Worm (Caenorhabditis elegans): Measurements from ENCODE around the gene spp-3.

Gene spp-3

ce11 chrX:7334302-7334724 is 19.2 kb upstream of the spp-3 start, which contains the start of gene epg-7 (continued):
- peak; percentile 78 for TF ChIP-seq ceh-39 (tag; optimal IDR thresholded peaks at IDR 0.05)
- TF ChIP-seq mep-1 (tag; optimal IDR thresholded peaks at IDR 0.05) = peak; percentile 84
- TF ChIP-seq ces-1 (GFP tag; optimal IDR thresholded peaks at IDR 0.05) = peak; percentile 67
- no peak for TF ChIP-seq M03D4.4 (tag; optimal IDR thresholded peaks at IDR 0.05)
- TF ChIP-seq nhr-28 (tag; optimal IDR thresholded peaks at IDR 0.05) = no peak

DNA sequence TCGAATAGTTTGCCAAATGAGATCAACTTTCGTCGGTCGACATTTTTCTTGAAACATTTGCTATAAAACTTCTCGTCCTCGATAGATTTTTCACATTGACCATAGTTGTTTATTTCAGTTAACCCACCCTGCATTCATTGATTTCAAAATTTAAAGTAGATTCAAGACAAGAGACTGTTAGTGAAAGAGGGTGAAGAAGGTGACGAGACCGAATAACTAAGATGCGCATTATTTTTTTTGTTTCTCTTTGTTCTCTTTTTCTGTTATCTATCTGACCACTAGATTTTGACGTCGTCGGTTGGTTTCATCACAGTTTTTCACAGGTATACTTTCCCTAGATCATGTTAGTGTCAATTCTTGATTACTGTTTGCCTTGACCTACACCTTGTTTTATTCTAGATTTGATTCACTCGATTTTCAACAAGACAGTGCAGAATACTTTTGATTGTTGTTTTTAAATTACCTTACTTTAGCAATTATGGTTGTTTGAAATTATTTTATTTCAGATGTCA is 15.6 kb upstream of the spp-3 start, which contains the start of gene ttr-30:
ttr-30 (plus strand) TSS at position 265 of the 512 bp plus-strand sequence.
- TF ChIP-seq elt-1 (tag; optimal IDR thresholded peaks at IDR 0.05; ENCODE audit: borderline replicate concordance, insufficient read depth) (no peak), mep-1 (tag; optimal IDR thresholded peaks at IDR 0.05) (no peak), mls-2 (tag; optimal IDR thresholded peaks at IDR 0.05) (no peak), mab-5 (tag; optimal IDR thresholded peaks at IDR 0.05) (no peak), unc-39 (tag; optimal IDR thresholded peaks at IDR 0.05) (no peak), zip-8 (tag; optimal IDR thresholded peaks at IDR 0.05) (no peak), bed-3 (GFP tag; optimal IDR thresholded peaks at IDR 0.05) (no peak), M03D4.4 (tag; optimal IDR thresholded peaks at IDR 0.05) (no peak), nhr-237 (tag; optimal IDR thresholded peaks at IDR 0.05) (no peak), ceh-43 (GFP tag; optimal IDR thresholded peaks at IDR 0.05) (no peak), nhr-2 (tag; optimal IDR thresholded peaks at IDR 0.05) (no peak)

DNA sequence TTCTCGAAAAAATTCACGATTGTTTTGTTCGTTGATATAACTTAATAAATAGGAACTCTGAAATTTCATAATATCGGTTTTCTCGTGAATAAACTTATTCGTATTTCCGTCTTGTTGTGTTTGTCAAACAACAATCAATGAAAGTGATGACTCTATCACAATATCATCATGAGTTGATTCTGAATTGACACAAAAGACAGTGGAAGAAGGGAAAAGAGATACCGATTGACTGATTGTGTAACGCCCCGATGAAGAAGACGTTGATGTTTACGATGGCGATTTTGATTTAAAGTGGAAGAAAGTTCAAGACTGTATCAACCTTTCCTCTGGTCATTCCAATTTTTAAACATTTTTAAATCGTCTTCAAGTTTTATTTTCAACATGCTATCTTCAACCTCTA is 14.4 kb upstream of the spp-3 start, which contains the start of gene ttr-59:
ttr-59 (plus strand) TSS at position 218 of the 400 bp plus-strand sequence.
- no peak for TF ChIP-seq bed-3 (GFP tag; optimal IDR thresholded peaks at IDR 0.05)
- TF ChIP-seq unc-62 (GFP tag; optimal IDR thresholded peaks at IDR 0.05) = peak; percentile 23

- no peak for TF ChIP-seq blmp-1 (tag; optimal IDR thresholded peaks at IDR 0.05)
- peak; percentile 83 for TF ChIP-seq ces-1 (GFP tag; optimal IDR thresholded peaks at IDR 0.05)
- TF ChIP-seq sptf-1 (tag; optimal IDR thresholded peaks at IDR 0.05) = no peak
- TF ChIP-seq lsy-2 (tag; optimal IDR thresholded peaks at IDR 0.05) = no peak
- TF ChIP-seq nhr-237 (tag; optimal IDR thresholded peaks at IDR 0.05) = no peak
- TF ChIP-seq unc-120 (tag; optimal IDR thresholded peaks at IDR 0.05; ENCODE audit: poor library complexity, severe bottlenecking) = no peak
These were observed 13.0 kb upstream of the spp-3 start for ce11 chrX:7328065-7328564.

DNA sequence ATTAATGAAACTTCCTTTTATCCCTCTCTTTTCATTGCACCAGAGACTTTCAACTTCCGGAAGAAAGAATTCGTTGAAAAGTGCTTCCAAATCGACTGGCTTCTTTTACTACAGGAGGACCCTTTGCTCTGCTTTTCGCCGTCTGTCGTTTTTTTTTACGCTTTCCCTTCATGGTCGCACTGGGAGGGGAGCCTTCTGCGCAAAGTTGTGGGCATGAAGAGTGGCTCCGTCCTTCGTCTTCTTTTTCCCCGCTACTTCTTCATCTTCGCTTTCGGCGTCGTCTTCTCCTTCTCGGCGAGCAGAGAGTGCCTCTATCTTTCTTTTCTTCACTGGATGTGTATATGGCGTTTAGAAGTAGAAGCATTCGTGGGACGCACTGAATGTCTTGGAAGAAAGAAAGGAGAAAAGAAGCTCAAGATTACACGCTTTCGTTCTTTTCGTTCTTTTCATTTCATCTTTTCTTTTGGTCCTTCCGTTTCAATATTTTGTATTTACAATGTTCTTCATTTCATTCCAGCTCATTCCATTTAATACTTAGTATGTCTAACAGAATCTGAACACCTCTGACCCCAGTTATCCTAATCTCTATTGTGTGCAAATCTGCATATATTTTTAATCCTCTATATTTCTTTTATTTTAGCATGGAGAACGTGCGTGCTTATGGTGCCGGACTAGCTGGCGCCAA is 12.0 kb upstream of the spp-3 start, which contains the start of gene sng-1:
sng-1 (plus strand) TSS at position 635 of the 685 bp plus-strand sequence.
- peak; percentile 35 for TF ChIP-seq ces-1 (GFP tag; optimal IDR thresholded peaks at IDR 0.05)
- TF ChIP-seq mab-5 (tag; optimal IDR thresholded peaks at IDR 0.05) = no peak

DNA sequence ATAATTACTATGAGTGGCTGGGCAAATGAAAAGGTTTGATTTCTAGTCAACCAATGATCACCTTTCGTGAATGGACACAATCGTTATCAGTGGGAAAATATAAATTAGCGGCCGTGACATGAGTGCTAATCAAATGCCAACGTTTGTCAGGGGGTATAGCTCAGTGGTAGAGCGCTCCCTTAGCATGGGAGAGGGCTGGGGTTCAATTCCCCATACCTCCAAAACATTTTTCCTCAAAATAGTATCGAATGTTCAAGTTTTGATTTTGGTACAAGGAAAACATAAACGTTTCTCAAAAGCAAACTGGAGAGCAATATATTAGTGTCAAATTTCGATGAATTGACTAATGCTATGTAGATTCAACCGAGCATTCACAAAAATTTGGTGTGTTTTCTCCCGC is 8.5 kb upstream of the spp-3 start:
- TF ChIP-seq elt-3 (tag; optimal IDR thresholded peaks at IDR 0.05) (no peak), unc-120 (tag; optimal IDR thresholded peaks at IDR 0.05; ENCODE audit: poor library complexity, severe bottlenecking) (no peak), mls-2 (tag; optimal IDR thresholded peaks at IDR 0.05) (no peak), mep-1 (tag; optimal IDR thresholded peaks at IDR 0.05) (no peak), pha-4 (tag; optimal IDR thresholded peaks at IDR 0.05) (no peak), unc-62 (GFP tag; optimal IDR thresholded peaks at IDR 0.05) (no peak), sptf-1 (tag; optimal IDR thresholded peaks at IDR 0.05) (peak; percentile 65), nhr-237 (tag; optimal IDR thresholded peaks at IDR 0.05) (no peak)

DNA sequence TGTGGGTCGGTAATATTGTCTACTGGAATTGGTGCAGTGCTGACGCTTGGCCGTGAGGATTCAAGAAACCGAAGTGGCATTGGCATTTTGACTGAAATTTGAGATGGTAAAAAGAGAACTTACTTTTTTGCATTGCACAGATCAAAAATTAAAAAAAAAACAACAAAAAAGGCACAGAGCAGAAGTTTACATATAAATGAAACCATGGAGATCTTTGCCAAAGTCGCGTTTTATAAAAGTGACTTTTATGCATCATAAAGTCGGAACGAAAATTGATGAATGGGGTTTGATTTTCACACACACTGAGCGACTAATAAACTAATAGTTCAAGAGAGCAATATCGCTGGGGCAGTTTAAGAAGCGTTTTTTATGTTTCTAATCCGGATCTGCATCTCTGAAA is 7.2 kb upstream of the spp-3 start, which contains the start of gene T08A9.13:
T08A9.13 (minus strand) TSS at position 101 of the 400 bp plus-strand sequence.
- no peak for TF ChIP-seq unc-39 (tag; optimal IDR thresholded peaks at IDR 0.05)

ce11 chrX:7320115-7320711 is 5.1 kb upstream of the spp-3 start, which contains the start of gene spp-5:
TSS of gene spp-5 (minus strand) at chrX:7320354.
- TF ChIP-seq pha-4 (tag; optimal IDR thresholded peaks at IDR 0.05) (no peak), sem-2 (GFP tag; optimal IDR thresholded peaks at IDR 0.05) (no peak), zip-8 (tag; optimal IDR thresholded peaks at IDR 0.05) (no peak)
